Worm (Caenorhabditis elegans) whole organism, L1 larva: ENCODE measurements around the gene T28H11.7.

ENCODE experiments used
- dpl-1 ChIP-seq, 3 experiments: fragments of 150-350 bp in 2 of 3; sonication (generic microtip) in 1 of 3; optimal IDR thresholded peaks; 2 replicates each; lab custom pipeline; 2014 to 2017; ENCODE audit warnings: missing biosample characterization in 3 of 3, missing genetic modification characterization in 3 of 3, missing genetic modification reagents in 3 of 3
- unc-86 ChIP-seq: sonication (generic microtip); optimal IDR thresholded peaks from 2 replicates; lab custom pipeline; 2016; ENCODE audit warnings: missing genetic modification characterization, missing compliant biosample characterization

DNA sequence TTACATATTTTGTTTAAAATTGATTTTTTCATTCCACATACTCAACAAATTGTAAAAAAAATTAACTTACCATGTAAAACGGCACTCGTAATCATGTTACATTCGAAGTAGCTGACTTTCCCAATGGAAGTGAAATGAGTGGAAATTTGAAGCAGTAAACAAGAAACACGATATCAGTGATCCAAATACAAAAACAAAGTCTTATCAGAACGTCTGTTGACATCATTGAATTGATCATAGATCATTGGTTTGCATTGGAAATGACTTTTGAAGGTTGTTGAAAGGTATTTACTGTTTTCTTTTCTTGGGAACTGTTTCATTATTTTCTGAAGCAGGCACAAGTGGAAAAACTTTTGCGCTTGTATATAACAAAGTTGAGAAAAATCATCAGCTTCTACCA is 41.0 kb downstream of the T28H11.7 start, which contains the start of gene Y9C9A.16:
- no peak for TF ChIP-seq dpl-1 (GFP tag; optimal IDR thresholded peaks at IDR 0.05; lab: Kevin White, UChicago)
- TF ChIP-seq unc-86 (tag; lab: Kevin White, UChicago) = no peak
